Worm (Caenorhabditis elegans): ENCODE measurements around the gene ssq-3.
A peak's percentile ranks its signal among the peaks of the same experiment; 100 is the strongest.

ssq-3 gene

ce11 chrIV:7133140-7133539 lies 21.7 kb downstream of the ssq-3 start, which contains the start of gene cyn-12:
Gene cyn-12 (minus strand): TSS chrIV:7133217.
- TF ChIP-seq nhr-77 (tag; optimal IDR thresholded peaks at IDR 0.05) (no peak), gmeb-1 (tag; optimal IDR thresholded peaks at IDR 0.05) (peak; percentile 9), sma-3 (GFP tag; optimal IDR thresholded peaks at IDR 0.05) (peak; percentile 37), C34F6.9 (tag; optimal IDR thresholded peaks at IDR 0.05) (peak; percentile 33), elt-3 (tag; optimal IDR thresholded peaks at IDR 0.05) (no peak), lsy-2 (tag; optimal IDR thresholded peaks at IDR 0.05) (peak in 1 of 2 experiments; percentile 52)

- TF ChIP-seq ama-1 (optimal IDR thresholded peaks at IDR 0.05), result no peak
- TF ChIP-seq elt-3 (tag; optimal IDR thresholded peaks at IDR 0.05), result no peak
- TF ChIP-seq peb-1 (tag; optimal IDR thresholded peaks at IDR 0.05), result no peak
- TF ChIP-seq nhr-25 (tag; optimal IDR thresholded peaks at IDR 0.05), result no peak
- no peak for TF ChIP-seq unc-55 (GFP tag; optimal IDR thresholded peaks at IDR 0.05)
- no peak for TF ChIP-seq ztf-11 (tag; optimal IDR thresholded peaks at IDR 0.05)
- TF ChIP-seq unc-62 (GFP tag; optimal IDR thresholded peaks at IDR 0.05), result no peak
- no peak for TF ChIP-seq mab-5 (tag; optimal IDR thresholded peaks at IDR 0.05)
- no peak for TF ChIP-seq mdl-1 (tag; optimal IDR thresholded peaks at IDR 0.05)
- TF ChIP-seq zag-1 (tag; optimal IDR thresholded peaks at IDR 0.05), result no peak
Observed at ce11 chrIV:7133983-7134382, 22.6 kb downstream of the ssq-3 start, which contains the start of gene mutd-1. Gene mutd-1 (minus strand): TSS chrIV:7134083.

- TF ChIP-seq mdl-1 (tag; optimal IDR thresholded peaks at IDR 0.05) (no peak), ztf-11 (tag; optimal IDR thresholded peaks at IDR 0.05) (no peak), ceh-82 (tag; optimal IDR thresholded peaks at IDR 0.05) (no peak), nhr-11 (tag; optimal IDR thresholded peaks at IDR 0.05) (no peak), lsy-2 (tag; optimal IDR thresholded peaks at IDR 0.05) (no peak)
Observed at ce11 chrIV:7139143-7139542, 27.7 kb downstream of the ssq-3 start.

ce11 chrIV:7144670-7145257 lies 33.4 kb downstream of the ssq-3 start, which contains the start of gene hecd-1:
Gene hecd-1 (minus strand): TSS chrIV:7144720.
- TF ChIP-seq ama-1 (optimal IDR thresholded peaks at IDR 0.05), result no peak
- TF ChIP-seq nhr-129 (tag; optimal IDR thresholded peaks at IDR 0.05), result peak; percentile 56
- no peak for TF ChIP-seq nhr-77 (tag; optimal IDR thresholded peaks at IDR 0.05)
- TF ChIP-seq crh-2 (tag; optimal IDR thresholded peaks at IDR 0.05), result peak; percentile 30
- TF ChIP-seq ztf-11 (tag; optimal IDR thresholded peaks at IDR 0.05), result no peak
- no peak for TF ChIP-seq unc-39 (tag; optimal IDR thresholded peaks at IDR 0.05)

ce11 chrIV:7147722-7148121 lies 36.3 kb downstream of the ssq-3 start:
- TF ChIP-seq unc-55 (GFP tag; optimal IDR thresholded peaks at IDR 0.05) (peak; percentile 51), C34F6.9 (tag; optimal IDR thresholded peaks at IDR 0.05) (peak; percentile 56), crh-2 (tag; optimal IDR thresholded peaks at IDR 0.05) (peak; percentile 30), lsy-2 (tag; optimal IDR thresholded peaks at IDR 0.05) (peak in 1 of 2 experiments; percentile 55), lin-13 (GFP tag; optimal IDR thresholded peaks at IDR 0.05) (no peak), nhr-23 (tag; optimal IDR thresholded peaks at IDR 0.05) (no peak), ztf-4 (tag; optimal IDR thresholded peaks at IDR 0.05) (no peak), gmeb-1 (tag; optimal IDR thresholded peaks at IDR 0.05) (no peak), sem-4 (tag; optimal IDR thresholded peaks at IDR 0.05) (no peak), sma-9 (GFP tag; optimal IDR thresholded peaks at IDR 0.05) (no peak), sma-9 (tag; optimal IDR thresholded peaks at IDR 0.05) (no peak), elt-1 (tag; optimal IDR thresholded peaks at IDR 0.05) (no peak), nhr-12 (tag; optimal IDR thresholded peaks at IDR 0.05) (no peak), unc-39 (tag; optimal IDR thresholded peaks at IDR 0.05) (no peak), aly-2 (tag; optimal IDR thresholded peaks at IDR 0.05) (no peak), nhr-21 (tag; optimal IDR thresholded peaks at IDR 0.05) (no peak), F13H6.1 (tag; optimal IDR thresholded peaks at IDR 0.05) (no peak), mab-5 (tag; optimal IDR thresholded peaks at IDR 0.05) (no peak), nhr-6 (tag; optimal IDR thresholded peaks at IDR 0.05) (no peak), nhr-11 (tag; optimal IDR thresholded peaks at IDR 0.05) (no peak), peb-1 (tag; optimal IDR thresholded peaks at IDR 0.05) (no peak), egl-27 (tag; optimal IDR thresholded peaks at IDR 0.05) (no peak), dmd-4 (tag; optimal IDR thresholded peaks at IDR 0.05) (no peak), Y55F3AM.14 (GFP tag; optimal IDR thresholded peaks at IDR 0.05) (no peak), ceh-16 (tag; optimal IDR thresholded peaks at IDR 0.05) (no peak), nhr-25 (tag; optimal IDR thresholded peaks at IDR 0.05) (no peak), blmp-1 (tag; optimal IDR thresholded peaks at IDR 0.05; ENCODE audit: insufficient read depth) (no peak), nhr-77 (tag; optimal IDR thresholded peaks at IDR 0.05) (no peak), ceh-82 (tag; optimal IDR thresholded peaks at IDR 0.05) (no peak), elt-3 (tag; optimal IDR thresholded peaks at IDR 0.05) (no peak), alr-1 (tag; optimal IDR thresholded peaks at IDR 0.05) (no peak), nhr-129 (tag; optimal IDR thresholded peaks at IDR 0.05) (peak; percentile 61), zag-1 (tag; optimal IDR thresholded peaks at IDR 0.05) (no peak), mdl-1 (tag; optimal IDR thresholded peaks at IDR 0.05) (no peak), fos-1 (tag; optimal IDR thresholded peaks at IDR 0.05) (peak; percentile 25), skn-1 (tag; optimal IDR thresholded peaks at IDR 0.05) (no peak), nhr-237 (tag; optimal IDR thresholded peaks at IDR 0.05) (no peak)
